Worm (Caenorhabditis elegans) whole organism, L2 larva: ENCODE data around the gene F39G3.5.

Source experiments
- ZK546.5 ChIP-seq: sonication (generic microtip); optimal IDR thresholded peaks from 2 replicates; lab custom pipeline; 2017; ENCODE audit warnings: missing biosample characterization, missing genetic modification characterization
- ama-1 ChIP-seq: fragments of 150-350 bp; optimal IDR thresholded peaks from 2 replicates; lab custom pipeline; 2018; ENCODE audit warnings: inconsistent platforms
- gmeb-1 ChIP-seq: fragments of 150-350 bp; optimal IDR thresholded peaks from 2 replicates; lab custom pipeline; 2014; ENCODE audit warnings: missing biosample characterization, missing genetic modification characterization
- lin-11 ChIP-seq: fragments of 150-350 bp; sonication (generic microtip); optimal IDR thresholded peaks from 2 replicates; lab custom pipeline; 2014; ENCODE audit warnings: missing biosample characterization, missing genetic modification characterization, inconsistent platforms, mixed read lengths
- lin-13 ChIP-seq: fragments of 150-350 bp; optimal IDR thresholded peaks from 2 replicates; lab custom pipeline; 2014; ENCODE audit warnings: missing biosample characterization, missing genetic modification reagents, missing genetic modification characterization
- lin-39 ChIP-seq: fragments of 150-350 bp; optimal IDR thresholded peaks from 2 replicates; lab custom pipeline; 2014; ENCODE audit warnings: missing biosample characterization, missing genetic modification reagents, missing genetic modification characterization
- mdl-1 ChIP-seq, 2 experiments: fragments of 150-350 bp in 1 of 2; sonication (generic microtip) in 1 of 2; optimal IDR thresholded peaks; 2 replicates each; lab custom pipeline; 2017; ENCODE audit warnings: missing biosample characterization in 2 of 2, missing genetic modification characterization in 2 of 2
- sem-4 ChIP-seq: fragments of 150-350 bp; optimal IDR thresholded peaks from 2 replicates; lab custom pipeline; 2014; ENCODE audit warnings: missing biosample characterization, missing genetic modification reagents, missing genetic modification characterization
- skn-1 ChIP-seq: sonication (generic microtip); optimal IDR thresholded peaks from 2 replicates; lab custom pipeline; 2017; ENCODE audit warnings: missing biosample characterization, missing genetic modification characterization

DNA sequence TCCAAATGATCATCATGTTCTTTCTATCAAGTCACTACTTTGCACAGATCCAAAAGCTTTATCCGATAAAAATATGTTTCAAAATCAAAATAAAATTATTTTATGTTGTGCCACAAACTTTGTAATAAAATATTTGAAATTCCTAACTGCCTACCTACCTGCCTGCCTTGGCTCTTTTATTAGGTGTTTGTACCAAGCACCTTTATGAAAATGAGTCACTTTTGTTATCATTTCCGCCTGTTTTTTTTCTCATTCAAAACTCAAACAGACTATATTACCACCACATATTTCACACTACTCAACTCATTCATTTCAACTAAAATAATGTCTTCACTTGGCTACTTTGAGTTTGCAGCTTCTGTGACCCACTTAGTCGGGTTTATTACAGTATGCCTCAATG, 2.0 kb downstream of the F39G3.5 start, which contains the start of gene F39G3.4:
- TF ChIP-seq sem-4 (tag; lab: Kevin White, UChicago) (no peak), ama-1 (lab: Kevin White, UChicago) (no peak), lin-11 (tag; lab: Kevin White, UChicago) (no peak), lin-39 (tag; lab: Kevin White, UChicago) (no peak), lin-13 (no peak), ZK546.5 (tag; lab: Kevin White, UChicago) (no peak), gmeb-1 (tag; lab: Kevin White, UChicago) (no peak), mdl-1 (tag; optimal IDR thresholded peaks at IDR 0.05; lab: Kevin White, UChicago) (no peak), skn-1 (tag; lab: Kevin White, UChicago) (no peak)
